Worm (Caenorhabditis elegans) whole organism, L3 larva: ENCODE data around the gene Y77E11A.7.

Experiments used
- aly-2 ChIP-seq: fragments of 150-350 bp; optimal IDR thresholded peaks from 2 replicates; lab custom pipeline; 2014; ENCODE audit warnings: missing biosample characterization, missing genetic modification characterization
- ama-1 ChIP-seq: fragments of 150-350 bp; optimal IDR thresholded peaks from 2 replicates; lab custom pipeline; 2018
- ceh-82 ChIP-seq: fragments of 150-350 bp; optimal IDR thresholded peaks from 2 replicates; lab custom pipeline; 2014; ENCODE audit warnings: missing biosample characterization, missing genetic modification characterization
- egl-27 ChIP-seq: sonication (generic microtip); optimal IDR thresholded peaks from 4 replicates; lab custom pipeline; 2017; ENCODE audit warnings: missing biosample characterization, missing genetic modification reagents, missing genetic modification characterization
- elt-1 ChIP-seq: fragments of 150-350 bp; optimal IDR thresholded peaks from 2 replicates; lab custom pipeline; 2014; ENCODE audit warnings: missing biosample characterization, missing genetic modification characterization
- elt-2 ChIP-seq: sonication (generic microtip); optimal IDR thresholded peaks from 2 replicates; lab custom pipeline; 2016; ENCODE audit warnings: missing genetic modification reagents, mild to moderate bottlenecking, missing genetic modification characterization, missing compliant biosample characterization
- fos-1 ChIP-seq: fragments of 150-350 bp; optimal IDR thresholded peaks from 2 replicates; lab custom pipeline; 2014; ENCODE audit warnings: missing biosample characterization, missing genetic modification characterization
- hmg-11 ChIP-seq: sonication (generic microtip); optimal IDR thresholded peaks from 2 replicates; lab custom pipeline; 2016; ENCODE audit warnings: missing genetic modification characterization, missing compliant biosample characterization
- nhr-11 ChIP-seq: fragments of 150-350 bp; optimal IDR thresholded peaks from 2 replicates; lab custom pipeline; 2014; ENCODE audit warnings: missing biosample characterization, missing genetic modification characterization
- nhr-237 ChIP-seq: fragments of 150-350 bp; optimal IDR thresholded peaks from 2 replicates; lab custom pipeline; 2014; ENCODE audit warnings: missing biosample characterization, missing genetic modification characterization
- nhr-25 ChIP-seq: sonication (generic microtip); optimal IDR thresholded peaks from 2 replicates; lab custom pipeline; 2017; ENCODE audit warnings: missing biosample characterization, missing genetic modification characterization
- pha-4 ChIP-seq: fragments of 150-350 bp; optimal IDR thresholded peaks from 2 replicates; lab custom pipeline; 2014; ENCODE audit warnings: missing biosample characterization, missing genetic modification reagents, missing genetic modification characterization
- ztf-11 ChIP-seq: fragments of 150-350 bp; optimal IDR thresholded peaks from 2 replicates; lab custom pipeline; 2014; ENCODE audit warnings: missing biosample characterization, missing genetic modification characterization
- ztf-4 ChIP-seq: fragments of 150-350 bp; optimal IDR thresholded peaks from 2 replicates; lab custom pipeline; 2014; ENCODE audit warnings: missing biosample characterization, missing genetic modification characterization

ce11 chrIV:1445920-1446319 lies 26.3 kb upstream of the Y77E11A.7 start, which contains the start of gene clp-7:
- no peak for TF ChIP-seq elt-2 (tag; lab: Kevin White, UChicago)
- TF ChIP-seq nhr-25 (tag; lab: Kevin White, UChicago): peak; percentile 1
- no peak for TF ChIP-seq ztf-11 (tag; lab: Kevin White, UChicago)
- TF ChIP-seq nhr-11: no peak
- TF ChIP-seq ceh-82 (tag; lab: Kevin White, UChicago): no peak
- no peak for TF ChIP-seq ama-1 (lab: Kevin White, UChicago)
- no peak for TF ChIP-seq aly-2 (tag; lab: Kevin White, UChicago)
- no peak for TF ChIP-seq fos-1 (tag; lab: Kevin White, UChicago)
- no peak for TF ChIP-seq ztf-4
- TF ChIP-seq nhr-237 (tag; lab: Kevin White, UChicago): no peak
- TF ChIP-seq pha-4 (tag; lab: Kevin White, UChicago): no peak
- TF ChIP-seq elt-1 (tag; lab: Kevin White, UChicago): no peak
- TF ChIP-seq hmg-11 (tag; lab: Kevin White, UChicago): no peak
- TF ChIP-seq egl-27: no peak
